Worm (Caenorhabditis elegans) whole organism, early embryonic: ENCODE results near the gene lys-3.

Source experiments
- B0310.2 ChIP-seq: sonication (generic microtip); optimal IDR thresholded peaks from 2 replicates; lab custom pipeline; 2016; ENCODE audit warnings: mild to moderate bottlenecking, missing genetic modification characterization, missing compliant biosample characterization
- ama-1 ChIP-seq: fragments of 150-350 bp; optimal IDR thresholded peaks from 2 replicates; lab custom pipeline; 2014
- ceh-36 ChIP-seq: sonication (generic microtip); optimal IDR thresholded peaks from 2 replicates; lab custom pipeline; 2016; ENCODE audit warnings: missing genetic modification characterization, inconsistent platforms, missing compliant biosample characterization
- ets-7 ChIP-seq: sonication (generic microtip); optimal IDR thresholded peaks from 2 replicates; lab custom pipeline; 2016; ENCODE audit warnings: missing genotype, missing genetic modification characterization, missing compliant biosample characterization
- flt-1 ChIP-seq: fragments of 200-800 bp; sonication (Bioruptor generic); IDR thresholded peaks from 2 replicates; pipeline ENCODE4 v1.3.6; 2022; ENCODE audit warnings: missing genetic modification characterization, missing compliant biosample characterization
- hmg-4 ChIP-seq: fragments of 200-800 bp; sonication (Bioruptor generic); optimal IDR thresholded peaks from 2 replicates; lab custom pipeline; 2018; ENCODE audit warnings: mild to moderate bottlenecking, missing genetic modification characterization, missing compliant biosample characterization
- hnd-1 ChIP-seq: sonication (generic microtip); optimal IDR thresholded peaks from 2 replicates; lab custom pipeline; 2016; ENCODE audit warnings: missing genetic modification characterization, missing compliant biosample characterization
- scrt-1 ChIP-seq: fragments of 200-800 bp; sonication (Bioruptor generic); IDR thresholded peaks from 2 replicates; pipeline ENCODE4 v1.3.6; 2022; ENCODE audit warnings: missing genetic modification characterization, missing compliant biosample characterization
- sea-1 ChIP-seq: fragments of 200-800 bp; sonication (Bioruptor generic); conservative IDR thresholded peaks from 2 replicates; pipeline ENCODE4 v1.3.6; 2022; ENCODE audit warnings: missing genetic modification characterization, missing compliant biosample characterization
- tbx-11 ChIP-seq: fragments of 200-800 bp; sonication (Bioruptor generic); IDR thresholded peaks from 2 replicates; pipeline ENCODE4 v1.3.6; 2022; ENCODE audit warnings: missing genetic modification characterization, missing compliant biosample characterization
- tbx-37 ChIP-seq: fragments of 200-800 bp; sonication (Bioruptor generic); conservative IDR thresholded peaks from 2 replicates; pipeline ENCODE4 v1.3.6; 2022; ENCODE audit warnings: missing genetic modification reagents, missing genetic modification characterization, missing compliant biosample characterization

ce11 chrV:10297099-10297498 lies 13.8 kb upstream of the lys-3 start, which contains the start of gene B0024.4:
- no peak for TF ChIP-seq ama-1
- TF ChIP-seq ets-7 (tag; lab: Kevin White, UChicago): no peak
- no peak for TF ChIP-seq hmg-4 (GFP tag; lab: Kevin White, UChicago)
- no peak for TF ChIP-seq ceh-36 (tag; lab: Kevin White, UChicago)
- no peak for TF ChIP-seq scrt-1
- no peak for TF ChIP-seq tbx-37 (GFP tag; lab: Robert Waterston, UW)
- no peak for TF ChIP-seq flt-1 (GFP tag; lab: Robert Waterston, UW)
- no peak for TF ChIP-seq sea-1 (GFP tag; lab: Robert Waterston, UW)
- no peak for TF ChIP-seq hnd-1
- no peak for TF ChIP-seq tbx-11 (GFP tag; lab: Robert Waterston, UW)
- no peak for TF ChIP-seq B0310.2 (tag; lab: Kevin White, UChicago)
